Fruit fly (Drosophila melanogaster) whole organism, embryonic: Measurements from ENCODE around the gene Sdhaf3.

Experiments used
- Ada2b ChIP-seq: fragments of 200-800 bp; sonication (Bioruptor generic); IDR thresholded peaks from 2 replicates; pipeline ENCODE4 v1.3.6; 2022; ENCODE audit warnings: missing biosample characterization, missing genetic modification characterization
- CG10654 ChIP-seq: fragments of 200-800 bp; sonication (Bioruptor generic); optimal IDR thresholded peaks from 2 replicates; lab custom pipeline; 2016; ENCODE audit warnings: missing biosample characterization, missing genetic modification characterization
- CG11560 ChIP-seq: fragments of 200-800 bp; sonication (Bioruptor generic); IDR thresholded peaks from 3 replicates; pipeline ENCODE4 v1.3.6; 2022; ENCODE audit warnings: missing biosample characterization, missing genetic modification characterization
- CG11696 ChIP-seq: fragments of 200-800 bp; sonication (Bioruptor generic); IDR thresholded peaks from 2 replicates; pipeline ENCODE4 v1.3.6; 2022; ENCODE audit warnings: missing biosample characterization, missing genetic modification characterization
- CG15011 ChIP-seq: fragments of 200-800 bp; sonication (Bioruptor generic); optimal IDR thresholded peaks from 3 replicates; lab custom pipeline; 2018; ENCODE audit warnings: missing biosample characterization, mild to moderate bottlenecking, missing genetic modification characterization
- CG15269 ChIP-seq: fragments of 200-800 bp; sonication (Bioruptor generic); optimal IDR thresholded peaks from 2 replicates; lab custom pipeline; 2018; ENCODE audit warnings: missing biosample characterization, mild to moderate bottlenecking, missing genetic modification characterization, moderate library complexity
- CG1647 ChIP-seq: fragments of 200-800 bp; sonication (Bioruptor generic); optimal IDR thresholded peaks from 3 replicates; lab custom pipeline; 2016; ENCODE audit warnings: missing biosample characterization, missing genetic modification characterization
- CG17328 ChIP-seq: fragments of 200-800 bp; sonication (Bioruptor generic); IDR thresholded peaks from 2 replicates; pipeline ENCODE4 v1.3.6; 2022; ENCODE audit warnings: missing biosample characterization, missing genetic modification characterization
- CG17829 ChIP-seq: fragments of 200-800 bp; optimal IDR thresholded peaks from 2 replicates; lab custom pipeline; 2019; ENCODE audit warnings: missing biosample characterization, mild to moderate bottlenecking, missing genetic modification characterization, moderate library complexity
- CG18476 ChIP-seq: fragments of 200-800 bp; sonication (Bioruptor generic); optimal IDR thresholded peaks from 2 replicates; lab custom pipeline; 2016; ENCODE audit warnings: missing biosample characterization, mild to moderate bottlenecking, missing genetic modification characterization
- CG3281 ChIP-seq: fragments of 200-800 bp; sonication (Bioruptor generic); optimal IDR thresholded peaks from 3 replicates; lab custom pipeline; 2017; ENCODE audit warnings: missing biosample characterization, mild to moderate bottlenecking, missing genetic modification characterization
- CG33557 ChIP-seq: fragments of 200-800 bp; sonication (Bioruptor generic); optimal IDR thresholded peaks from 2 replicates; lab custom pipeline; 2019; ENCODE audit warnings: missing biosample characterization, mild to moderate bottlenecking, missing genetic modification characterization, moderate library complexity
- CG4282 ChIP-seq: fragments of 200-800 bp; sonication (Bioruptor generic); optimal IDR thresholded peaks from 2 replicates; lab custom pipeline; 2016; ENCODE audit warnings: missing biosample characterization, missing genetic modification characterization
- CG4360 ChIP-seq: fragments of 200-800 bp; sonication (Bioruptor generic); IDR thresholded peaks from 2 replicates; pipeline ENCODE4 v1.3.6; 2022; ENCODE audit warnings: missing biosample characterization, missing genetic modification characterization
- CG6254 ChIP-seq: fragments of 200-800 bp; sonication (Bioruptor generic); optimal IDR thresholded peaks from 3 replicates; lab custom pipeline; 2017; ENCODE audit warnings: mild to moderate bottlenecking, missing biosample characterization, missing genetic modification reagents, missing genetic modification characterization
- CG6654 ChIP-seq: fragments of 200-800 bp; sonication (Bioruptor generic); optimal IDR thresholded peaks from 2 replicates; lab custom pipeline; 2017; ENCODE audit warnings: missing biosample characterization, mild to moderate bottlenecking, missing genetic modification characterization
- CG6689 ChIP-seq: fragments of 200-800 bp; sonication (Bioruptor generic); IDR thresholded peaks from 2 replicates; pipeline ENCODE4 v1.3.6; 2022; ENCODE audit warnings: missing biosample characterization, missing genetic modification characterization
- CG8359 ChIP-seq: fragments of 200-800 bp; sonication (Bioruptor generic); optimal IDR thresholded peaks from 2 replicates; lab custom pipeline; 2017; ENCODE audit warnings: missing biosample characterization, mild to moderate bottlenecking, missing genetic modification characterization, borderline replicate concordance
- CG8765 ChIP-seq: fragments of 200-800 bp; sonication (Bioruptor generic); IDR thresholded peaks from 2 replicates; pipeline ENCODE4 v1.3.6; 2022; ENCODE audit warnings: missing biosample characterization, missing genetic modification characterization
- CG9437 ChIP-seq: fragments of 200-800 bp; sonication (Bioruptor generic); optimal IDR thresholded peaks from 2 replicates; lab custom pipeline; 2018; ENCODE audit warnings: missing biosample characterization, mild to moderate bottlenecking, missing genetic modification characterization
- CG9727 ChIP-seq: fragments of 200-800 bp; sonication (Bioruptor generic); optimal IDR thresholded peaks from 3 replicates; lab custom pipeline; 2017; ENCODE audit warnings: missing biosample characterization, mild to moderate bottlenecking, missing genetic modification characterization
- CG9876 ChIP-seq: fragments of 200-800 bp; sonication (Bioruptor generic); optimal IDR thresholded peaks from 2 replicates; lab custom pipeline; 2016; ENCODE audit warnings: missing biosample characterization, missing genetic modification characterization
- CoRest ChIP-seq: fragments of 200-800 bp; sonication (Bioruptor generic); optimal IDR thresholded peaks from 3 replicates; lab custom pipeline; 2018; ENCODE audit warnings: missing biosample characterization, mild to moderate bottlenecking, missing genetic modification characterization, moderate library complexity
- MTF-1 ChIP-seq: fragments of 200-800 bp; sonication (Bioruptor generic); optimal IDR thresholded peaks from 2 replicates; lab custom pipeline; 2018; ENCODE audit warnings: missing biosample characterization, mild to moderate bottlenecking, missing genetic modification characterization, borderline replicate concordance
- Optix ChIP-seq: fragments of 200-800 bp; sonication (Bioruptor generic); IDR thresholded peaks from 3 replicates; pipeline ENCODE4 v1.3.6; 2022; ENCODE audit warnings: missing biosample characterization, missing genetic modification characterization
- Six4 ChIP-seq: fragments of 200-800 bp; sonication (Bioruptor generic); optimal IDR thresholded peaks from 2 replicates; lab custom pipeline; 2016; ENCODE audit warnings: missing biosample characterization, missing genetic modification characterization
- bab2 ChIP-seq: fragments of 200-800 bp; sonication (Bioruptor generic); optimal IDR thresholded peaks from 2 replicates; lab custom pipeline; 2016; ENCODE audit warnings: missing biosample characterization, missing genetic modification characterization
- dmrt11E ChIP-seq: fragments of 200-800 bp; sonication (Bioruptor generic); optimal IDR thresholded peaks from 3 replicates; lab custom pipeline; 2018; ENCODE audit warnings: missing biosample characterization, mild to moderate bottlenecking, missing genetic modification characterization, moderate library complexity
- eve ChIP-seq, 2 experiments: fragments of >200 bp; optimal IDR thresholded peaks; 2 replicates each; lab custom pipeline; 2017; ENCODE audit warnings: missing biosample characterization in 2 of 2, missing genetic modification characterization in 2 of 2
- eyg ChIP-seq: fragments of 200-800 bp; sonication (Bioruptor generic); optimal IDR thresholded peaks from 3 replicates; lab custom pipeline; 2016; ENCODE audit warnings: missing biosample characterization, missing genetic modification characterization
- fd64A ChIP-seq: fragments of 200-800 bp; sonication (Bioruptor generic); optimal IDR thresholded peaks from 3 replicates; lab custom pipeline; 2018; ENCODE audit warnings: missing biosample characterization, mild to moderate bottlenecking, missing genetic modification characterization
- gcm ChIP-seq: fragments of 200-800 bp; sonication (Bioruptor generic); optimal IDR thresholded peaks from 2 replicates; lab custom pipeline; 2019; ENCODE audit warnings: missing biosample characterization, mild to moderate bottlenecking, missing genetic modification characterization, moderate library complexity
- gfzf ChIP-seq: fragments of 200-800 bp; sonication (Bioruptor generic); optimal IDR thresholded peaks from 2 replicates; lab custom pipeline; 2016; ENCODE audit warnings: missing biosample characterization, mild to moderate bottlenecking, missing genetic modification characterization, moderate library complexity
- gsb-n ChIP-seq: fragments of 200-800 bp; sonication (Bioruptor generic); optimal IDR thresholded peaks from 3 replicates; lab custom pipeline; 2018; ENCODE audit warnings: missing biosample characterization, mild to moderate bottlenecking, missing genetic modification characterization
- gt ChIP-seq: fragments of 200-800 bp; sonication (Bioruptor generic); IDR thresholded peaks from 2 replicates; pipeline ENCODE4 v1.3.6; 2022; ENCODE audit warnings: missing biosample characterization, missing genetic modification characterization
- kay ChIP-seq: fragments of 200-800 bp; sonication (Bioruptor generic); optimal IDR thresholded peaks from 2 replicates; lab custom pipeline; 2016; ENCODE audit warnings: missing biosample characterization, missing genetic modification characterization
- lola ChIP-seq, 3 experiments: fragments of >200 bp in 2 of 3; fragments of 200-800 bp in 1 of 3; sonication (Bioruptor generic) in 1 of 3; optimal IDR thresholded peaks; 2 replicates each; lab custom pipeline; 2017 to 2019; ENCODE audit warnings: missing biosample characterization in 3 of 3, missing genetic modification characterization in 3 of 3, mild to moderate bottlenecking in 1 of 3, moderate library complexity in 1 of 3
- nerfin-1 ChIP-seq: fragments of 200-800 bp; sonication (Bioruptor generic); optimal IDR thresholded peaks from 3 replicates; lab custom pipeline; 2019; ENCODE audit warnings: missing biosample characterization, mild to moderate bottlenecking, missing genetic modification characterization, moderate library complexity
- schlank ChIP-seq: fragments of 200-800 bp; sonication (Bioruptor generic); optimal IDR thresholded peaks from 2 replicates; lab custom pipeline; 2018; ENCODE audit warnings: missing biosample characterization, mild to moderate bottlenecking, missing genetic modification characterization
- sim ChIP-seq: fragments of 200-800 bp; sonication (Bioruptor generic); IDR thresholded peaks from 2 replicates; pipeline ENCODE4 v1.3.6; 2022; ENCODE audit warnings: missing biosample characterization, missing genetic modification characterization
- sqz ChIP-seq: fragments of 200-800 bp; sonication (Bioruptor generic); optimal IDR thresholded peaks from 3 replicates; lab custom pipeline; 2018; ENCODE audit warnings: missing biosample characterization, mild to moderate bottlenecking, missing genetic modification characterization
- stc ChIP-seq: fragments of 200-800 bp; sonication (Bioruptor generic); IDR thresholded peaks from 2 replicates; pipeline ENCODE4 v1.3.6; 2022; ENCODE audit warnings: missing biosample characterization, missing genetic modification characterization
- stwl ChIP-seq: fragments of 200-800 bp; sonication (Bioruptor generic); optimal IDR thresholded peaks from 3 replicates; lab custom pipeline; 2018; ENCODE audit warnings: missing biosample characterization, mild to moderate bottlenecking, missing genetic modification characterization, moderate library complexity
- sug ChIP-seq: fragments of 200-800 bp; optimal IDR thresholded peaks from 2 replicates; lab custom pipeline; 2019; ENCODE audit warnings: missing biosample characterization, mild to moderate bottlenecking, missing genetic modification characterization, moderate library complexity
- tin ChIP-seq: fragments of 200-800 bp; sonication (Bioruptor generic); optimal IDR thresholded peaks from 3 replicates; lab custom pipeline; 2016; ENCODE audit warnings: missing biosample characterization, missing genetic modification characterization
- tll ChIP-seq, 2 experiments: fragments of 200-800 bp in 1 of 2; fragments of >200 bp in 1 of 2; sonication (Bioruptor generic) in 1 of 2; optimal IDR thresholded peaks; 2 replicates each; lab custom pipeline; 2017 to 2019; ENCODE audit warnings: missing biosample characterization in 2 of 2, missing genetic modification characterization in 2 of 2, mild to moderate bottlenecking in 1 of 2, moderate library complexity in 1 of 2
- unpg ChIP-seq: fragments of 200-800 bp; sonication (Bioruptor generic); optimal IDR thresholded peaks from 3 replicates; lab custom pipeline; 2018; ENCODE audit warnings: missing biosample characterization, mild to moderate bottlenecking, missing genetic modification characterization, moderate library complexity
- vvl ChIP-seq: fragments of 200-800 bp; sonication (Bioruptor generic); IDR thresholded peaks from 2 replicates; pipeline ENCODE4 v1.3.6; 2022; ENCODE audit warnings: missing biosample characterization, missing genetic modification characterization
- wek ChIP-seq: fragments of 200-800 bp; sonication (Bioruptor generic); optimal IDR thresholded peaks from 3 replicates; lab custom pipeline; 2018; ENCODE audit warnings: missing biosample characterization, mild to moderate bottlenecking, missing genetic modification characterization, moderate library complexity
- zf30C ChIP-seq: fragments of 200-800 bp; sonication (Bioruptor generic); optimal IDR thresholded peaks from 3 replicates; lab custom pipeline; 2018; ENCODE audit warnings: missing biosample characterization, mild to moderate bottlenecking, missing genetic modification characterization

Gene Sdhaf3

DNA sequence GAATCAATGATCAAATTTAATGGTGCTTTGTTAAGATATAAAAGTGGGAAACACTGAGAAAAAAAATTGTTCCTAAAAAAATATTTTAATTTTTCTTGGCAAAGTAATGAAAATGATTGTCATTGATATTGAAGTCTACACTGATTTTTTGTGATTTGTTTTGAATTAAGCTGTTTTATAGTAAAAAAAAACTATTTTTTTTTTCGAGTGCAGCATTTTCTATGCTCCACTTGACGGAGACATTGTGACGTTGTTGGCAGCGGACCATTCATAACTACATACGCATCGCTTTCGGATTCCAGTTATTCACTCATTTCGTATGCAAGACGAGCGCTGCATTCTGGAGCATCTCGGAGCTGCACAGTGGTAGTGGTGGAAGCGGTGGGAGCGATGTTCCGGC lies 41.9 kb upstream of the Sdhaf3 start (continued):
- TF ChIP-seq CG3281 (GFP tag; lab: Kevin White, UChicago) = no peak
- peak; percentile 10 for TF ChIP-seq zf30C (GFP tag; lab: Kevin White, UChicago)
- TF ChIP-seq wek (GFP tag; lab: Kevin White, UChicago) = no peak
- TF ChIP-seq gt (GFP tag; lab: Robert Waterston, UW) = peak; percentile 14; the same call in 1 of the 2 replicates
- peak; percentile 69 for TF ChIP-seq gcm (GFP tag; lab: Kevin White, UChicago)
- TF ChIP-seq stc (GFP tag; lab: Robert Waterston, UW) = peak; percentile 86
- TF ChIP-seq CG11560 (tag; lab: Robert Waterston, UW) = 0 out of 3 replicates have a peak, but pooled peaks have one; percentile 19
- peak; percentile 93 for TF ChIP-seq CG17328 (GFP tag; lab: Robert Waterston, UW)
- TF ChIP-seq fd64A (GFP tag; lab: Kevin White, UChicago) = no peak
- TF ChIP-seq CG17829 (tag; lab: Kevin White, UChicago) = peak; percentile 90
- no peak for TF ChIP-seq sug (tag; lab: Kevin White, UChicago)
- peak in 1 of 2 experiments; percentile 61 for TF ChIP-seq eve (GFP tag; optimal IDR thresholded peaks at IDR 0.05; lab: Kevin White, UChicago)
- no peak for TF ChIP-seq bab2
- TF ChIP-seq gsb-n (tag; lab: Kevin White, UChicago) = peak; percentile 93
- peak; percentile 34 for TF ChIP-seq CG15269
- TF ChIP-seq tll (GFP tag; optimal IDR thresholded peaks at IDR 0.05; lab: Kevin White, UChicago) = no peak
- TF ChIP-seq dmrt11E (tag; lab: Kevin White, UChicago) = peak; percentile 49
- TF ChIP-seq gfzf = no peak
- TF ChIP-seq CG9876 (GFP tag; lab: Kevin White, UChicago) = no peak
- TF ChIP-seq CoRest (tag; lab: Kevin White, UChicago) = peak; percentile 40
- TF ChIP-seq nerfin-1 (tag; lab: Kevin White, UChicago) = peak; percentile 78
- no peak for TF ChIP-seq CG11696 (GFP tag; lab: Robert Waterston, UW)
- TF ChIP-seq sqz (GFP tag; lab: Kevin White, UChicago) = peak; percentile 24
- TF ChIP-seq lola (GFP tag; optimal IDR thresholded peaks at IDR 0.05; lab: Kevin White, UChicago) = peak in 1 of 3 experiments; percentile 34
- no peak for TF ChIP-seq schlank (tag; lab: Kevin White, UChicago)
- TF ChIP-seq CG9727 (GFP tag; lab: Kevin White, UChicago) = peak; percentile 72
- TF ChIP-seq Optix (GFP tag; lab: Robert Waterston, UW) = no peak
- TF ChIP-seq CG1647 (GFP tag; lab: Kevin White, UChicago) = peak; percentile 7
- peak; percentile 84 for TF ChIP-seq unpg
- TF ChIP-seq CG6254 (GFP tag; lab: Kevin White, UChicago) = peak; percentile 80
- peak; percentile 62; the same call in 1 of the 2 replicates for TF ChIP-seq Ada2b (GFP tag; lab: Robert Waterston, UW)
- peak; percentile 81 for TF ChIP-seq sim (GFP tag; lab: Robert Waterston, UW)
- peak; percentile 12 for TF ChIP-seq CG9437
- TF ChIP-seq CG15011 = peak; percentile 63
- TF ChIP-seq tin (GFP tag; lab: Kevin White, UChicago) = peak; percentile 82
- TF ChIP-seq CG8765 (GFP tag; lab: Robert Waterston, UW) = peak; percentile 14; the same call in 1 of the 2 replicates
- peak; percentile 21 for TF ChIP-seq eyg (GFP tag; lab: Kevin White, UChicago)
- no peak for TF ChIP-seq kay (GFP tag; lab: Kevin White, UChicago)
- peak; percentile 82 for TF ChIP-seq CG6689 (GFP tag; lab: Robert Waterston, UW)
- peak; percentile 78 for TF ChIP-seq MTF-1 (GFP tag; lab: Kevin White, UChicago)
- TF ChIP-seq CG4360 (GFP tag; lab: Robert Waterston, UW) = peak; percentile 49; the same call in 1 of the 2 replicates
- peak; percentile 51 for TF ChIP-seq CG6654 (GFP tag; lab: Kevin White, UChicago)
- no peak for TF ChIP-seq CG33557 (GFP tag; lab: Kevin White, UChicago)
- no peak for TF ChIP-seq CG4282 (GFP tag; lab: Kevin White, UChicago)
- peak; percentile 64 for TF ChIP-seq CG8359 (GFP tag; lab: Kevin White, UChicago)
- TF ChIP-seq CG10654 = peak; percentile 61
- TF ChIP-seq CG18476 (GFP tag; lab: Kevin White, UChicago) = peak; percentile 59
- TF ChIP-seq vvl (GFP tag; lab: Robert Waterston, UW) = peak; percentile 90
- TF ChIP-seq stwl (tag; lab: Kevin White, UChicago) = peak; percentile 37
- TF ChIP-seq Six4 (GFP tag; lab: Kevin White, UChicago) = peak; percentile 37
